Fruit fly (Drosophila melanogaster) whole organism, pupa: Measurements from ENCODE around the gene Pp4-19C.

ENCODE experiments used
- EcR ChIP-seq: fragments of 200-800 bp; sonication (Bioruptor generic); optimal IDR thresholded peaks from 3 replicates; lab custom pipeline; 2019; ENCODE audit warnings: missing biosample characterization, missing genetic modification characterization, mild to moderate bottlenecking, moderate library complexity, missing genetic modification reagents
- gl ChIP-seq: fragments of 200-800 bp; sonication (Bioruptor generic); optimal IDR thresholded peaks from 2 replicates; lab custom pipeline; 2018; ENCODE audit warnings: missing biosample characterization, mild to moderate bottlenecking, missing genetic modification characterization

dm6 chrX:20433345-20434332 lies 9.8 kb upstream of the Pp4-19C start, which contains the start of gene CG1695:
- TF ChIP-seq EcR (GFP tag; lab: Kevin White, UChicago), result no peak
- no peak for TF ChIP-seq gl
